Fruit fly (Drosophila melanogaster) whole organism, embryonic: ENCODE results near the gene Pcif1.

ENCODE experiments used
- Adf1 ChIP-seq: fragments of 200-800 bp; sonication (Bioruptor generic); IDR thresholded peaks from 2 replicates; pipeline ENCODE4 v1.3.6; 2022; ENCODE audit warnings: missing biosample characterization, missing genetic modification characterization
- Awh ChIP-seq: fragments of 200-800 bp; sonication (Bioruptor generic); IDR thresholded peaks from 2 replicates; pipeline ENCODE4, ENCODE4 v1.3.6; 2022; ENCODE audit warnings: missing biosample characterization, missing genetic modification characterization
- CG10147 ChIP-seq: fragments of 200-800 bp; sonication (Bioruptor generic); optimal IDR thresholded peaks from 2 replicates; lab custom pipeline; 2019; ENCODE audit warnings: missing biosample characterization, mild to moderate bottlenecking, missing genetic modification characterization, moderate library complexity
- CG10979 ChIP-seq: fragments of 200-800 bp; sonication (Bioruptor generic); optimal IDR thresholded peaks from 2 replicates; lab custom pipeline; 2018; ENCODE audit warnings: missing biosample characterization, mild to moderate bottlenecking, missing genetic modification characterization, moderate library complexity
- CG11085 ChIP-seq: fragments of 200-800 bp; sonication (Bioruptor generic); IDR thresholded peaks from 2 replicates; pipeline ENCODE4 v1.3.6; 2022; ENCODE audit warnings: missing biosample characterization, missing genetic modification characterization
- CG11723 ChIP-seq: fragments of 200-800 bp; sonication (Bioruptor generic); optimal IDR thresholded peaks from 2 replicates; lab custom pipeline; 2017; ENCODE audit warnings: missing biosample characterization, mild to moderate bottlenecking, missing genetic modification characterization
- CG12104 ChIP-seq: fragments of 200-800 bp; sonication (Bioruptor generic); optimal IDR thresholded peaks from 3 replicates; lab custom pipeline; 2016; ENCODE audit warnings: missing biosample characterization, missing genetic modification characterization
- CG1602 ChIP-seq: fragments of 200-800 bp; sonication (Bioruptor generic); optimal IDR thresholded peaks from 3 replicates; lab custom pipeline; 2016; ENCODE audit warnings: missing biosample characterization, missing genetic modification characterization
- CG16779 ChIP-seq: fragments of 200-800 bp; sonication (Bioruptor generic); IDR thresholded peaks from 2 replicates; pipeline ENCODE4 v1.3.6; 2022; ENCODE audit warnings: missing biosample characterization, missing genetic modification characterization
- CG17328 ChIP-seq: fragments of 200-800 bp; sonication (Bioruptor generic); IDR thresholded peaks from 2 replicates; pipeline ENCODE4 v1.3.6; 2022; ENCODE audit warnings: missing biosample characterization, missing genetic modification characterization
- CG17829 ChIP-seq: fragments of 200-800 bp; optimal IDR thresholded peaks from 2 replicates; lab custom pipeline; 2019; ENCODE audit warnings: missing biosample characterization, mild to moderate bottlenecking, missing genetic modification characterization, moderate library complexity
- CG1792 ChIP-seq: fragments of 200-800 bp; sonication (Bioruptor generic); optimal IDR thresholded peaks from 2 replicates; lab custom pipeline; 2016; ENCODE audit warnings: missing biosample characterization, missing genetic modification characterization
- CG18764 ChIP-seq: fragments of 200-800 bp; sonication (Bioruptor generic); optimal IDR thresholded peaks from 3 replicates; lab custom pipeline; 2016; ENCODE audit warnings: missing biosample characterization, missing genetic modification characterization
- CG2678 ChIP-seq: fragments of 200-800 bp; sonication (Bioruptor generic); optimal IDR thresholded peaks from 3 replicates; lab custom pipeline; 2019; ENCODE audit warnings: missing biosample characterization, mild to moderate bottlenecking, missing genetic modification characterization, moderate library complexity
- CG31441 ChIP-seq: fragments of 200-800 bp; sonication (Bioruptor generic); IDR thresholded peaks from 2 replicates; pipeline ENCODE4 v1.3.6; 2022; ENCODE audit warnings: missing biosample characterization, missing genetic modification characterization
- CG3163 ChIP-seq: fragments of 200-800 bp; sonication (Bioruptor generic); optimal IDR thresholded peaks from 3 replicates; lab custom pipeline; 2016; ENCODE audit warnings: missing biosample characterization, missing genetic modification characterization
- CG4617 ChIP-seq: fragments of 200-800 bp; sonication (Bioruptor generic); optimal IDR thresholded peaks from 3 replicates; lab custom pipeline; 2016; ENCODE audit warnings: missing biosample characterization, missing genetic modification characterization, borderline replicate concordance
- CG4730 ChIP-seq: fragments of 200-800 bp; sonication (Bioruptor generic); IDR thresholded peaks from 2 replicates; pipeline ENCODE4 v1.3.6; 2022; ENCODE audit warnings: missing biosample characterization, missing genetic modification characterization
- CG7556 ChIP-seq: fragments of 200-800 bp; sonication (Bioruptor generic); optimal IDR thresholded peaks from 2 replicates; lab custom pipeline; 2017; ENCODE audit warnings: missing biosample characterization, mild to moderate bottlenecking, missing genetic modification characterization
- CG7745 ChIP-seq: fragments of 200-800 bp; sonication (Bioruptor generic); optimal IDR thresholded peaks from 2 replicates; lab custom pipeline; 2018; ENCODE audit warnings: missing biosample characterization, mild to moderate bottlenecking, missing genetic modification characterization, moderate library complexity
- CG8089 ChIP-seq: fragments of 200-800 bp; sonication (Bioruptor generic); optimal IDR thresholded peaks from 3 replicates; lab custom pipeline; 2016; ENCODE audit warnings: missing biosample characterization, missing genetic modification characterization
- CG8359 ChIP-seq: fragments of 200-800 bp; sonication (Bioruptor generic); optimal IDR thresholded peaks from 2 replicates; lab custom pipeline; 2017; ENCODE audit warnings: missing biosample characterization, mild to moderate bottlenecking, missing genetic modification characterization, borderline replicate concordance
- D ChIP-seq, 2 experiments: fragments of 200-800 bp in 1 of 2; fragments of >200 bp in 1 of 2; sonication (Bioruptor generic) in 1 of 2; optimal IDR thresholded peaks; 2 replicates in 1 of 2; 3 replicates in 1 of 2; lab custom pipeline; 2017; ENCODE audit warnings: mild to moderate bottlenecking in 1 of 2, missing biosample characterization in 1 of 2, missing genetic modification characterization in 1 of 2, missing genetic modification reagents in 1 of 2
- Dbx ChIP-seq: fragments of 200-800 bp; sonication (Bioruptor generic); IDR thresholded peaks from 3 replicates; pipeline ENCODE4 v1.3.6; 2022; ENCODE audit warnings: missing biosample characterization, missing genetic modification characterization
- E2f1 ChIP-seq: fragments of 200-800 bp; sonication (Bioruptor generic); IDR thresholded peaks from 2 replicates; pipeline ENCODE4 v1.3.6; 2022; ENCODE audit warnings: missing biosample characterization, missing genetic modification characterization
- Ets97D ChIP-seq: fragments of 200-800 bp; sonication (Bioruptor generic); optimal IDR thresholded peaks from 3 replicates; lab custom pipeline; 2016; ENCODE audit warnings: missing biosample characterization, missing genetic modification characterization
- Fer3 ChIP-seq: fragments of 200-800 bp; sonication (Bioruptor generic); optimal IDR thresholded peaks from 2 replicates; lab custom pipeline; 2018; ENCODE audit warnings: missing biosample characterization, mild to moderate bottlenecking, missing genetic modification characterization, moderate library complexity
- MTF-1 ChIP-seq: fragments of 200-800 bp; sonication (Bioruptor generic); optimal IDR thresholded peaks from 2 replicates; lab custom pipeline; 2018; ENCODE audit warnings: missing biosample characterization, mild to moderate bottlenecking, missing genetic modification characterization, borderline replicate concordance
- NFAT ChIP-seq: fragments of 200-800 bp; sonication (Bioruptor generic); IDR thresholded peaks from 2 replicates; pipeline ENCODE4 v1.3.6; 2022; ENCODE audit warnings: missing biosample characterization, missing genetic modification characterization
- Usf ChIP-seq: fragments of 200-800 bp; sonication (Bioruptor generic); optimal IDR thresholded peaks from 2 replicates; lab custom pipeline; 2017; ENCODE audit warnings: missing genotype, missing biosample characterization, missing genetic modification characterization
- ara ChIP-seq: fragments of 200-800 bp; sonication (Bioruptor generic); IDR thresholded peaks from 2 replicates; pipeline ENCODE4 v1.3.6; 2022; ENCODE audit warnings: missing biosample characterization, missing genetic modification characterization
- btn ChIP-seq: fragments of 200-800 bp; sonication (Bioruptor generic); optimal IDR thresholded peaks from 2 replicates; lab custom pipeline; 2016; ENCODE audit warnings: missing biosample characterization, missing genetic modification characterization
- chm ChIP-seq: fragments of 200-800 bp; sonication (Bioruptor generic); IDR thresholded peaks from 2 replicates; pipeline ENCODE4 v1.3.6; 2022; ENCODE audit warnings: missing biosample characterization, missing genetic modification characterization
- crol ChIP-seq: fragments of 200-800 bp; sonication (Bioruptor generic); IDR thresholded peaks from 2 replicates; pipeline ENCODE4 v1.3.6; 2022; ENCODE audit warnings: missing biosample characterization, missing genetic modification characterization
- dimm ChIP-seq: fragments of 200-800 bp; sonication (Bioruptor generic); IDR thresholded peaks from 2 replicates; pipeline ENCODE4 v1.3.6; 2022; ENCODE audit warnings: missing biosample characterization, missing genetic modification characterization
- disco-r ChIP-seq: fragments of 200-800 bp; sonication (Bioruptor generic); optimal IDR thresholded peaks from 2 replicates; lab custom pipeline; 2016; ENCODE audit warnings: missing biosample characterization, missing genetic modification characterization
- ftz-f1 ChIP-seq: fragments of 200-800 bp; sonication (Bioruptor generic); optimal IDR thresholded peaks from 2 replicates; lab custom pipeline; 2016; ENCODE audit warnings: missing biosample characterization, missing genetic modification characterization
- grau ChIP-seq: fragments of 200-800 bp; optimal IDR thresholded peaks from 3 replicates; lab custom pipeline; 2019; ENCODE audit warnings: missing biosample characterization, mild to moderate bottlenecking, missing genetic modification characterization, moderate library complexity
- ken ChIP-seq: fragments of 200-800 bp; sonication (Bioruptor generic); IDR thresholded peaks from 3 replicates; pipeline ENCODE4 v1.3.6; 2022; ENCODE audit warnings: missing biosample characterization, missing genetic modification characterization
- lmd ChIP-seq: fragments of 200-800 bp; sonication (Bioruptor generic); IDR thresholded peaks from 2 replicates; pipeline ENCODE4 v1.3.6; 2022; ENCODE audit warnings: missing biosample characterization, missing genetic modification characterization
- onecut ChIP-seq: fragments of 200-800 bp; sonication (Bioruptor generic); IDR thresholded peaks from 2 replicates; pipeline ENCODE4 v1.3.6; 2022; ENCODE audit warnings: missing biosample characterization, missing genetic modification characterization
- p53 ChIP-seq: fragments of 200-800 bp; sonication (Bioruptor generic); optimal IDR thresholded peaks from 2 replicates; lab custom pipeline; 2016; ENCODE audit warnings: missing biosample characterization, missing genetic modification characterization
- pfk ChIP-seq: fragments of 200-800 bp; sonication (Bioruptor generic); optimal IDR thresholded peaks from 2 replicates; lab custom pipeline; 2018; ENCODE audit warnings: missing biosample characterization, mild to moderate bottlenecking, missing genetic modification characterization, moderate library complexity
- psq ChIP-seq: fragments of 200-800 bp; sonication (Bioruptor generic); optimal IDR thresholded peaks from 2 replicates; lab custom pipeline; 2017; ENCODE audit warnings: missing biosample characterization, missing genetic modification characterization
- pum ChIP-seq: fragments of 200-800 bp; sonication (Bioruptor generic); optimal IDR thresholded peaks from 2 replicates; lab custom pipeline; 2016; ENCODE audit warnings: missing biosample characterization, missing genetic modification characterization
- sens ChIP-seq: fragments of 200-800 bp; sonication (Bioruptor generic); peaks from one replicate; lab custom pipeline; 2016; ENCODE audit warnings: missing biosample characterization, missing genetic modification characterization
- sob ChIP-seq: fragments of 200-800 bp; sonication (Bioruptor generic); IDR thresholded peaks from 2 replicates; pipeline ENCODE4 v1.3.6; 2022; ENCODE audit warnings: missing biosample characterization, missing genetic modification characterization
- trh ChIP-seq: fragments of 200-800 bp; sonication (Bioruptor generic); optimal IDR thresholded peaks from 2 replicates; lab custom pipeline; 2016; ENCODE audit warnings: missing biosample characterization, missing genetic modification characterization
- z ChIP-seq: fragments of 200-800 bp; sonication (Bioruptor generic); IDR thresholded peaks from 3 replicates; pipeline ENCODE4 v1.3.6; 2022; ENCODE audit warnings: missing biosample characterization, missing genetic modification characterization

Pcif1 gene

DNA sequence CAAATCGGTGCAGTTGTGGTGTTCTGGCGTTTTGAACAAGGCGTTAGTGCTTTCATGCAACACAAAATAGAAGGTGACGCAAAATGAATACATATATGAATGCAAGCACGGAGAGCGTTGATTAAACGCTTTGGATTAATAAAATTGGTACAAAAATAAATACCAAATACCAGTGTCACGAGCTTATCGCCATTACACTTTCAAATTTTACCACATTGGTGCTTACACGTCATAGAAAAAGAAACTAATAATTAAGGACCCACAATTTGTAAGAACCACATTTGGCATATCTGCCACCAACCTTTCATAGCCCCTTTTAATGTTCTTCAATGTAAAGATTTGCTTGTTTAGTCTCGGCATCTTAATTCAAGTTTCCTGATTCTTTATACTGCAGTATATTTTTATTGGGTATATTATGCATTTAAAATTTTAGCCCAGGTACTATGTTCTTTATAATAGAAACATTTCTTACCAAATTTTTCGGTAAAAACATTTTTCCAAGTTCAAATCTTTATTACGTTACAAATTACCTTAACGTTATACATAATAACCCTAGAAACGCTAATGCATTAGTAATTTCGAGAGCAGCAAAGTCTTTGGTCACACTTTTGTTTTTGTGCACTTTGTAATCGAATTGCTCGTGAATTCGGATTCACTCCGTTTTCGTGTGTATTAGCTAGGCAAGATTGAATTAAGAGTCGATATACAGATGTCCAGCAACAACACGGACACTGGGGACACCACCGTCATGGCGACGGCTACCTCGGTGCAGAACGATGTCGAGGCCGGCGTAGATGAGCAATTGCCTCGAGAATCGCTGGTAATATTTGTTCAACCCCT, 7.6 kb downstream of the Pcif1 start, which contains the start of the genes Pex16 and Pex14 (continued):
- TF ChIP-seq z (GFP tag; lab: Robert Waterston, UW) (no peak), D (optimal IDR thresholded peaks at IDR 0.05; lab: Kevin White, UChicago) (no peak), D (GFP tag; optimal IDR thresholded peaks at IDR 0.05; lab: Kevin White, UChicago) (peak; percentile 31), onecut (GFP tag; lab: Robert Waterston, UW) (peak; percentile 25; the same call in 1 of the 2 replicates), Ets97D (GFP tag; lab: Kevin White, UChicago) (peak; percentile 38), crol (no peak), Usf (peak; percentile 46), E2f1 (GFP tag; lab: Robert Waterston, UW) (peak; percentile 62; the same call in 1 of the 2 replicates), p53 (GFP tag; lab: Kevin White, UChicago) (peak; percentile 71), chm (GFP tag; lab: Robert Waterston, UW) (peak; percentile 62), psq (GFP tag; lab: Kevin White, UChicago) (peak; percentile 32), CG11085 (GFP tag; lab: Robert Waterston, UW) (peak; percentile 71), CG7556 (GFP tag; lab: Kevin White, UChicago) (peak; percentile 51), pfk (GFP tag; lab: Kevin White, UChicago) (no peak), CG4730 (peak; percentile 67), CG10979 (tag; lab: Kevin White, UChicago) (peak; percentile 39), disco-r (GFP tag; lab: Kevin White, UChicago) (peak; percentile 48), CG8359 (GFP tag; lab: Kevin White, UChicago) (no peak), CG12104 (GFP tag; lab: Kevin White, UChicago) (peak; percentile 42), ara (GFP tag; lab: Robert Waterston, UW) (peak; percentile 37), trh (GFP tag; lab: Kevin White, UChicago) (peak; percentile 24), CG2678 (tag; lab: Kevin White, UChicago) (peak; percentile 70), sob (GFP tag; lab: Robert Waterston, UW) (peak; percentile 79), Fer3 (tag; lab: Kevin White, UChicago) (peak; percentile 60), CG10147 (GFP tag; lab: Kevin White, UChicago) (no peak), ken (GFP tag; lab: Robert Waterston, UW) (peak; percentile 77; the same call in 2 of the 3 replicates), CG8089 (GFP tag; lab: Kevin White, UChicago) (peak; percentile 81), CG17829 (tag; lab: Kevin White, UChicago) (peak; percentile 64), CG16779 (GFP tag; lab: Robert Waterston, UW) (no peak), Dbx (GFP tag; lab: Robert Waterston, UW) (peak; percentile 65; the same call in 2 of the 3 replicates), CG3163 (GFP tag; lab: Kevin White, UChicago) (peak; percentile 36), CG4617 (GFP tag; lab: Kevin White, UChicago) (peak; percentile 68), CG17328 (GFP tag; lab: Robert Waterston, UW) (peak; percentile 72), Adf1 (GFP tag; lab: Robert Waterston, UW) (0 out of 2 replicates have a peak, but pooled peaks have one; percentile 8), grau (tag; lab: Kevin White, UChicago) (peak; percentile 63), btn (GFP tag; lab: Kevin White, UChicago) (peak; percentile 45), sens (GFP tag; lab: Kevin White, UChicago) (peak; percentile 96), NFAT (GFP tag; lab: Robert Waterston, UW) (peak; percentile 76), Awh (peak; percentile 26; the same call in 1 of the 2 replicates), CG11723 (GFP tag; lab: Kevin White, UChicago) (peak; percentile 30), ftz-f1 (GFP tag; lab: Kevin White, UChicago) (no peak), MTF-1 (no peak), CG1792 (GFP tag; lab: Kevin White, UChicago) (peak; percentile 29), CG7745 (no peak), CG31441 (no peak; the same call in 1 of the 2 replicates), CG18764 (GFP tag; lab: Kevin White, UChicago) (peak; percentile 41), CG1602 (GFP tag; lab: Kevin White, UChicago) (peak; percentile 77), lmd (GFP tag; lab: Robert Waterston, UW) (peak; percentile 80), dimm (GFP tag; lab: Robert Waterston, UW) (0 out of 2 replicates have a peak, but pooled peaks have one; percentile 36), pum (GFP tag; lab: Kevin White, UChicago) (peak; percentile 83)
